Worm (Caenorhabditis elegans) whole organism, young adult: ENCODE results near the gene mcm-7.

Source experiments
- C06A6.2 ChIP-seq: fragments of 200-800 bp; sonication (Bioruptor generic); conservative IDR thresholded peaks from 2 replicates; pipeline ENCODE4 v1.3.6; 2022; ENCODE audit warnings: missing genetic modification characterization, missing compliant biosample characterization
- chd-7 ChIP-seq: sonication (generic microtip); optimal IDR thresholded peaks from 2 replicates; lab custom pipeline; 2016; ENCODE audit warnings: mild to moderate bottlenecking, missing genetic modification characterization, moderate library complexity, missing compliant biosample characterization
- mxl-1 ChIP-seq: sonication (generic microtip); optimal IDR thresholded peaks from 2 replicates; lab custom pipeline; 2016; ENCODE audit warnings: missing genetic modification characterization, missing compliant biosample characterization
- unc-62 ChIP-seq: fragments of 150-350 bp; optimal IDR thresholded peaks from 2 replicates; lab custom pipeline; 2014; ENCODE audit warnings: missing biosample characterization, missing genetic modification reagents, missing genetic modification characterization

- TF ChIP-seq unc-62 (no peak), mxl-1 (tag; lab: Kevin White, UChicago) (no peak), C06A6.2 (GFP tag; lab: Robert Waterston, UW) (no peak), chd-7 (tag; lab: Kevin White, UChicago) (no peak)
Observed at ce11 chrV:4332450-4332849, 14.5 kb upstream of the mcm-7 start, which contains the start of gene oac-12.
